Fruit fly (Drosophila melanogaster) whole organism, embryonic: Measurements from ENCODE around the gene Dfd.

Source experiments
- CG15269 ChIP-seq: fragments of 200-800 bp; sonication (Bioruptor generic); optimal IDR thresholded peaks from 2 replicates; lab custom pipeline; 2018; ENCODE audit warnings: missing biosample characterization, mild to moderate bottlenecking, missing genetic modification characterization, moderate library complexity
- CG16863 ChIP-seq: fragments of 200-800 bp; sonication (Bioruptor generic); optimal IDR thresholded peaks from 3 replicates; lab custom pipeline; 2016; ENCODE audit warnings: missing biosample characterization, missing genetic modification characterization
- CG2120 ChIP-seq: fragments of 200-800 bp; sonication (Bioruptor generic); optimal IDR thresholded peaks from 3 replicates; lab custom pipeline; 2016; ENCODE audit warnings: missing biosample characterization, missing genetic modification characterization
- CG2129 ChIP-seq: fragments of 200-800 bp; sonication (Bioruptor generic); IDR thresholded peaks from 2 replicates; pipeline ENCODE4 v1.3.6; 2022; ENCODE audit warnings: missing biosample characterization, missing genetic modification characterization; ENCODE audit not compliant: partially characterized antibody
- br ChIP-seq: fragments of >200 bp; optimal IDR thresholded peaks from 2 replicates; lab custom pipeline; 2017
- fd96Cb ChIP-seq: fragments of 200-800 bp; sonication (Bioruptor generic); optimal IDR thresholded peaks from 2 replicates; lab custom pipeline; 2018; ENCODE audit warnings: missing biosample characterization, mild to moderate bottlenecking, missing genetic modification characterization, moderate library complexity
- hkb ChIP-seq, 2 experiments: fragments of 200-800 bp in 1 of 2; fragments of >200 bp in 1 of 2; sonication (Bioruptor generic) in 1 of 2; IDR thresholded peaks in 1 of 2; optimal IDR thresholded peaks in 1 of 2; 2 replicates each; pipeline versions ENCODE4 v1.3.6 to Lab custom; 2017 to 2022; ENCODE audit warnings: missing biosample characterization in 1 of 2, missing genetic modification characterization in 1 of 2
- otp ChIP-seq: fragments of 200-800 bp; sonication (Bioruptor generic); IDR thresholded peaks from 3 replicates; pipeline ENCODE4, ENCODE4 v1.3.6; 2022; ENCODE audit warnings: missing biosample characterization, missing genetic modification characterization
- pum ChIP-seq: fragments of 200-800 bp; sonication (Bioruptor generic); optimal IDR thresholded peaks from 2 replicates; lab custom pipeline; 2016; ENCODE audit warnings: missing biosample characterization, missing genetic modification characterization
- tup ChIP-seq: fragments of 200-800 bp; sonication (Bioruptor generic); optimal IDR thresholded peaks from 2 replicates; lab custom pipeline; 2016; ENCODE audit warnings: missing biosample characterization, mild to moderate bottlenecking, missing genetic modification characterization, moderate library complexity

DNA sequence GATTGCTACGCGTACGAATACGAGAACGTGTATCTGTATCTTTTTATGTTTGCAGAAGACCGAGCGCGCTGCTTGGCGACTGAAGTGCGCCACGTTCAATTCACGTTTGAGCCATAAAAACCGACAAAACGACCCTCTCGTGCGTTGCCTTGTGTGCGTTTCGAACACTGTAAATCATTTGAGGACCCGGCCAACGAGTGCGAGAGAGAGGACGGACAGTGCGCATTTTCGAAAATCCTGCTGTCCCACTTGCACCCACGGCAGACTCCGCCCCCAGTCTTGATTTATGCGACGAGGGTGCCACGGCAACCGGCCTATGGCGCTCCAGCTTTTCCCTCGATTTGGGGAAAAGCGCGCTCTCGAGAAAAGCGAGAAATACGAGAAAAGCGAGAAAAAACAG is 58.2 kb downstream of the Dfd start, which contains the start of gene Scr:
- TF ChIP-seq CG2129 (GFP tag; lab: Robert Waterston, UW) (no peak), tup (GFP tag; lab: Kevin White, UChicago) (no peak), fd96Cb (tag; lab: Kevin White, UChicago) (no peak), CG2120 (GFP tag; lab: Kevin White, UChicago) (no peak), CG16863 (GFP tag; lab: Kevin White, UChicago) (no peak), hkb (optimal IDR thresholded peaks at IDR 0.05; lab: Kevin White, UChicago) (no peak), hkb (GFP tag; IDR thresholded peaks at IDR 0.05; lab: Robert Waterston, UW) (no peak), otp (GFP tag; lab: Robert Waterston, UW) (no peak), CG15269 (no peak), br (lab: Kevin White, UChicago) (no peak), pum (GFP tag; lab: Kevin White, UChicago) (no peak)
